Worm (Caenorhabditis elegans) whole organism, late embryonic: ENCODE measurements around the gene str-10.
A peak's percentile ranks its signal among the peaks of the same experiment; 100 is the strongest.

Source experiments
- F13H6.1 ChIP-seq: sonication (generic microtip); optimal IDR thresholded peaks from 2 replicates; lab custom pipeline; 2016; ENCODE audit warnings: missing genetic modification characterization, missing compliant biosample characterization
- K09A11.1 ChIP-seq: sonication (generic microtip); optimal IDR thresholded peaks from 2 replicates; lab custom pipeline; 2017; ENCODE audit warnings: antibody characterized with exemption, mild to moderate bottlenecking, missing genetic modification characterization, missing compliant biosample characterization; ENCODE audit not compliant: insufficient read depth
- Y22D7AL.16 ChIP-seq: sonication (generic microtip); optimal IDR thresholded peaks from 2 replicates; lab custom pipeline; 2016; ENCODE audit warnings: missing genetic modification characterization, missing compliant biosample characterization
- ama-1 ChIP-seq: fragments of 150-350 bp; optimal IDR thresholded peaks from 2 replicates; lab custom pipeline; 2014
- ceh-14 ChIP-seq: sonication (generic microtip); optimal IDR thresholded peaks from 2 replicates; lab custom pipeline; 2016; ENCODE audit warnings: missing genotype, missing genetic modification characterization, missing compliant biosample characterization
- ceh-19 ChIP-seq: fragments of 200-800 bp; sonication (Bioruptor generic); optimal IDR thresholded peaks from 2 replicates; lab custom pipeline; 2018; ENCODE audit warnings: mild to moderate bottlenecking, missing genetic modification characterization, missing compliant biosample characterization
- ceh-24 ChIP-seq: sonication (generic microtip); optimal IDR thresholded peaks from 2 replicates; lab custom pipeline; 2016; ENCODE audit warnings: mild to moderate bottlenecking, missing genetic modification characterization, missing compliant biosample characterization
- ceh-6 ChIP-seq: fragments of 200-800 bp; sonication (Bioruptor generic); optimal IDR thresholded peaks from 2 replicates; lab custom pipeline; 2018; ENCODE audit warnings: mild to moderate bottlenecking, missing genetic modification characterization, missing compliant biosample characterization
- che-1 ChIP-seq: sonication (generic microtip); optimal IDR thresholded peaks from 2 replicates; lab custom pipeline; 2016; ENCODE audit warnings: mild to moderate bottlenecking, missing genetic modification characterization, missing compliant biosample characterization
- dmd-4 ChIP-seq: sonication (generic microtip); optimal IDR thresholded peaks from 2 replicates; lab custom pipeline; 2016; ENCODE audit warnings: borderline replicate concordance, missing genetic modification characterization, missing compliant biosample characterization
- eyg-1 ChIP-seq: sonication (generic microtip); optimal IDR thresholded peaks from 2 replicates; lab custom pipeline; 2016; ENCODE audit warnings: missing genotype, missing genetic modification characterization, missing compliant biosample characterization
- gmeb-2 ChIP-seq: sonication (generic microtip); optimal IDR thresholded peaks from 2 replicates; lab custom pipeline; 2016; ENCODE audit warnings: missing genetic modification characterization, inconsistent platforms, missing compliant biosample characterization
- hlh-30 ChIP-seq: sonication (generic microtip); optimal IDR thresholded peaks from 2 replicates; lab custom pipeline; 2017; ENCODE audit warnings: antibody characterized with exemption, missing genetic modification characterization, missing compliant biosample characterization; ENCODE audit not compliant: insufficient read depth
- hlh-6 ChIP-seq: sonication (generic microtip); optimal IDR thresholded peaks from 2 replicates; lab custom pipeline; 2016; ENCODE audit warnings: missing genotype, missing genetic modification characterization, missing compliant biosample characterization
- hlh-8 ChIP-seq: sonication (generic microtip); optimal IDR thresholded peaks from 2 replicates; lab custom pipeline; 2016; ENCODE audit warnings: missing genotype, missing genetic modification characterization, missing compliant biosample characterization
- madf-2 ChIP-seq: sonication (generic microtip); optimal IDR thresholded peaks from 2 replicates; lab custom pipeline; 2017; ENCODE audit warnings: missing genetic modification characterization, missing compliant biosample characterization
- nfya-1 ChIP-seq: sonication (generic microtip); optimal IDR thresholded peaks from 2 replicates; lab custom pipeline; 2017; ENCODE audit warnings: missing genetic modification characterization, mild to moderate bottlenecking, missing compliant biosample characterization, antibody characterized with exemption, moderate library complexity
- nhr-11 ChIP-seq: fragments of 150-350 bp; optimal IDR thresholded peaks from 2 replicates; lab custom pipeline; 2014; ENCODE audit warnings: missing biosample characterization, missing genetic modification characterization
- nhr-232 ChIP-seq: sonication (generic microtip); optimal IDR thresholded peaks from 2 replicates; lab custom pipeline; 2016; ENCODE audit warnings: missing genetic modification characterization, missing compliant biosample characterization
- npax-4 ChIP-seq: sonication (generic microtip); optimal IDR thresholded peaks from 2 replicates; lab custom pipeline; 2016; ENCODE audit warnings: missing genetic modification characterization, missing compliant biosample characterization
- pha-2 ChIP-seq: sonication (generic microtip); optimal IDR thresholded peaks from 2 replicates; lab custom pipeline; 2017; ENCODE audit warnings: mild to moderate bottlenecking, missing genetic modification characterization, missing compliant biosample characterization
- pros-1 ChIP-seq: fragments of 150-350 bp; optimal IDR thresholded peaks from 2 replicates; lab custom pipeline; 2014; ENCODE audit warnings: missing biosample characterization, missing genetic modification reagents, missing genetic modification characterization
- sdc-2 ChIP-seq: sonication (generic microtip); optimal IDR thresholded peaks from 2 replicates; lab custom pipeline; 2016; ENCODE audit warnings: missing genotype, missing genetic modification characterization, missing compliant biosample characterization
- sox-4 ChIP-seq: sonication (generic microtip); optimal IDR thresholded peaks from 2 replicates; lab custom pipeline; 2017; ENCODE audit warnings: mild to moderate bottlenecking, missing genetic modification characterization, inconsistent platforms, missing compliant biosample characterization
- syd-9 ChIP-seq: sonication (generic microtip); optimal IDR thresholded peaks from 2 replicates; lab custom pipeline; 2016; ENCODE audit warnings: mild to moderate bottlenecking, missing genetic modification characterization, moderate library complexity, missing compliant biosample characterization
- tbx-7 ChIP-seq: sonication (generic microtip); optimal IDR thresholded peaks from 2 replicates; lab custom pipeline; 2016; ENCODE audit warnings: missing genotype, missing genetic modification characterization, missing compliant biosample characterization
- unc-42 ChIP-seq: sonication (generic microtip); optimal IDR thresholded peaks from 2 replicates; lab custom pipeline; 2016; ENCODE audit warnings: missing genotype, missing genetic modification characterization, missing compliant biosample characterization
- unc-55 ChIP-seq: sonication (generic microtip); optimal IDR thresholded peaks from 2 replicates; lab custom pipeline; 2017; ENCODE audit warnings: missing biosample characterization, missing genetic modification reagents, missing genetic modification characterization
- zip-5 ChIP-seq: sonication (generic microtip); optimal IDR thresholded peaks from 2 replicates; lab custom pipeline; 2016; ENCODE audit warnings: missing genetic modification characterization, missing compliant biosample characterization
- ztf-16 ChIP-seq: sonication (generic microtip); optimal IDR thresholded peaks from 2 replicates; lab custom pipeline; 2017; ENCODE audit warnings: missing genetic modification characterization, missing compliant biosample characterization

The str-10 gene

ce11 chrX:13106177-13106761 lies 23.8 kb downstream of the str-10 start:
- TF ChIP-seq pros-1 (no peak), ama-1 (no peak), dmd-4 (tag; lab: Kevin White, UChicago) (no peak), K09A11.1 (tag; lab: Kevin White, UChicago) (no peak), zip-5 (tag; lab: Kevin White, UChicago) (no peak), sox-4 (tag; lab: Kevin White, UChicago) (no peak), unc-55 (GFP tag; lab: Kevin White, UChicago) (no peak), hlh-8 (tag; lab: Kevin White, UChicago) (no peak), syd-9 (no peak), hlh-6 (tag; lab: Kevin White, UChicago) (no peak)

- TF ChIP-seq unc-42 (no peak), Y22D7AL.16 (tag; lab: Kevin White, UChicago) (no peak)
- TF ChIP-seq, all 69 proteins: peak for 0
Measured at ce11 chrX:13108664-13109063, 26.2 kb downstream of the str-10 start.

ce11 chrX:13110004-13110403 lies 27.6 kb downstream of the str-10 start:
- no peak for TF ChIP-seq ceh-19 (GFP tag; lab: Kevin White, UChicago)
- no peak for TF ChIP-seq ceh-6
- TF ChIP-seq nhr-11 (tag; lab: Kevin White, UChicago): no peak
- TF ChIP-seq ceh-24: no peak
- no peak for TF ChIP-seq npax-4 (tag; lab: Kevin White, UChicago)
- TF ChIP-seq unc-55 (GFP tag; lab: Kevin White, UChicago): no peak
- no peak for TF ChIP-seq nfya-1 (tag; lab: Kevin White, UChicago)
- no peak for TF ChIP-seq Y22D7AL.16 (tag; lab: Kevin White, UChicago)
- no peak for TF ChIP-seq nhr-232 (tag; lab: Kevin White, UChicago)
- no peak for TF ChIP-seq gmeb-2 (tag; lab: Kevin White, UChicago)
- no peak for TF ChIP-seq tbx-7
- no peak for TF ChIP-seq dmd-4 (tag; lab: Kevin White, UChicago)
- TF ChIP-seq, all 69 proteins: peak for 0

- no peak for TF ChIP-seq F13H6.1 (tag; lab: Kevin White, UChicago)
Measured at ce11 chrX:13112664-13113063, 30.2 kb downstream of the str-10 start.

- no peak for TF ChIP-seq che-1 (tag; lab: Kevin White, UChicago)
- TF ChIP-seq hlh-30 (tag; lab: Kevin White, UChicago): peak; percentile 14
Measured at ce11 chrX:13113457-13113856, 31.0 kb downstream of the str-10 start, which contains the start of gene F17H10.2. F17H10.2 (plus strand) TSS chrX:13113772.

- TF ChIP-seq dmd-4 (tag; lab: Kevin White, UChicago) (no peak), madf-2 (no peak), eyg-1 (no peak), ceh-14 (tag; lab: Kevin White, UChicago) (no peak), Y22D7AL.16 (tag; lab: Kevin White, UChicago) (no peak)
Measured at ce11 chrX:13115694-13116093, 33.3 kb downstream of the str-10 start.

ce11 chrX:13116380-13116779 lies 34.0 kb downstream of the str-10 start:
- TF ChIP-seq sdc-2 (tag; lab: Kevin White, UChicago) (no peak), ztf-16 (no peak), pha-2 (tag; lab: Kevin White, UChicago) (no peak)
